Worm (Caenorhabditis elegans) whole organism, L1 larva: ENCODE measurements around the gene cest-7.
A peak's percentile ranks its signal among the peaks of the same experiment; 100 is the strongest.

Experiments used
- C04F5.9 ChIP-seq: sonication (generic microtip); optimal IDR thresholded peaks from 2 replicates; lab custom pipeline; 2016; ENCODE audit warnings: missing genetic modification characterization, missing compliant biosample characterization
- C34B4.2 ChIP-seq: sonication (generic microtip); optimal IDR thresholded peaks from 2 replicates; lab custom pipeline; 2017; ENCODE audit warnings: mild to moderate bottlenecking, missing genetic modification characterization, missing compliant biosample characterization
- alr-1 ChIP-seq: fragments of 200-800 bp; sonication (Bioruptor generic); optimal IDR thresholded peaks from 2 replicates; lab custom pipeline; 2018; ENCODE audit warnings: borderline replicate concordance, mild to moderate bottlenecking, missing genetic modification characterization, missing compliant biosample characterization
- ama-1 ChIP-seq: fragments of 150-350 bp; optimal IDR thresholded peaks from 2 replicates; lab custom pipeline; 2014
- blmp-1 ChIP-seq: fragments of 150-350 bp; optimal IDR thresholded peaks from 2 replicates; lab custom pipeline; 2014; ENCODE audit warnings: missing biosample characterization, missing genetic modification characterization
- ceh-63 ChIP-seq: fragments of 200-800 bp; sonication (Bioruptor generic); optimal IDR thresholded peaks from 2 replicates; lab custom pipeline; 2018; ENCODE audit warnings: mild to moderate bottlenecking, missing genetic modification characterization, missing compliant biosample characterization
- ceh-88 ChIP-seq: fragments of 200-800 bp; sonication (Bioruptor generic); IDR thresholded peaks from 2 replicates; pipeline ENCODE4 v1.3.6; 2022; ENCODE audit warnings: missing genetic modification characterization, missing compliant biosample characterization
- ceh-90 ChIP-seq: sonication (generic microtip); optimal IDR thresholded peaks from 2 replicates; lab custom pipeline; 2016; ENCODE audit warnings: missing genetic modification characterization, missing compliant biosample characterization
- ces-1 ChIP-seq: fragments of 150-350 bp; optimal IDR thresholded peaks from 2 replicates; lab custom pipeline; 2014; ENCODE audit warnings: missing biosample characterization, missing genetic modification reagents, missing genetic modification characterization
- dsc-1 ChIP-seq: sonication (generic microtip); optimal IDR thresholded peaks from 2 replicates; lab custom pipeline; 2016; ENCODE audit warnings: mild to moderate bottlenecking, missing genetic modification characterization, missing compliant biosample characterization
- efl-1 ChIP-seq, 4 experiments: fragments of 150-350 bp; optimal IDR thresholded peaks in 3 of 4; peaks in 1 of 4; 1 replicate in 1 of 4; 2 replicates in 3 of 4; lab custom pipeline; 2014; ENCODE audit warnings: missing biosample characterization in 2 of 4, missing genetic modification characterization in 2 of 4, missing genetic modification reagents in 2 of 4
- efl-3 ChIP-seq: fragments of 200-800 bp; sonication (Bioruptor generic); optimal IDR thresholded peaks from 2 replicates; lab custom pipeline; 2018; ENCODE audit warnings: mild to moderate bottlenecking, missing genetic modification characterization, missing compliant biosample characterization
- egl-13 ChIP-seq: sonication (generic microtip); optimal IDR thresholded peaks from 2 replicates; lab custom pipeline; 2016; ENCODE audit warnings: missing genotype, missing genetic modification reagents, missing genetic modification characterization, missing compliant biosample characterization
- egl-27 ChIP-seq, 2 experiments: fragments of 150-350 bp in 1 of 2; sonication (generic microtip); optimal IDR thresholded peaks; 3 replicates each; lab custom pipeline; 2017 to 2018; ENCODE audit warnings: missing biosample characterization in 2 of 2, missing genetic modification characterization in 2 of 2, missing genetic modification reagents in 2 of 2
- elt-3 ChIP-seq, 6 experiments: fragments of 150-350 bp in 1 of 6; sonication (generic microtip); optimal IDR thresholded peaks; 2 replicates each; lab custom pipeline; 2017 to 2018; ENCODE audit warnings: missing biosample characterization in 6 of 6, missing genetic modification characterization in 6 of 6, inconsistent platforms in 1 of 6
- fkh-10 ChIP-seq: sonication (generic microtip); optimal IDR thresholded peaks from 2 replicates; lab custom pipeline; 2017; ENCODE audit warnings: missing biosample characterization, missing genetic modification reagents, missing genetic modification characterization
- fkh-4 ChIP-seq: sonication (generic microtip); optimal IDR thresholded peaks from 2 replicates; lab custom pipeline; 2016; ENCODE audit warnings: missing compliant biosample characterization, missing genetic modification characterization, borderline replicate concordance
- fkh-8 ChIP-seq: sonication (generic microtip); optimal IDR thresholded peaks from 2 replicates; lab custom pipeline; 2016; ENCODE audit warnings: mild to moderate bottlenecking, missing genetic modification characterization, missing compliant biosample characterization
- fos-1 ChIP-seq: fragments of 150-350 bp; optimal IDR thresholded peaks from 2 replicates; lab custom pipeline; 2014; ENCODE audit warnings: missing biosample characterization, missing genetic modification characterization
- grh-1 ChIP-seq: fragments of 200-800 bp; sonication (Bioruptor generic); IDR thresholded peaks from 2 replicates; pipeline ENCODE4 v1.3.6; 2022; ENCODE audit warnings: missing genetic modification reagents, missing genetic modification characterization, missing compliant biosample characterization
- hlh-17 ChIP-seq: fragments of 200-800 bp; sonication (Bioruptor generic); optimal IDR thresholded peaks from 2 replicates; lab custom pipeline; 2018; ENCODE audit warnings: missing genetic modification characterization, mild to moderate bottlenecking, missing compliant biosample characterization, moderate library complexity, borderline replicate concordance
- hlh-4 ChIP-seq: sonication (generic microtip); optimal IDR thresholded peaks from 2 replicates; lab custom pipeline; 2016; ENCODE audit warnings: mild to moderate bottlenecking, missing genetic modification characterization, missing compliant biosample characterization
- isw-1 ChIP-seq: fragments of 200-800 bp; sonication (Bioruptor generic); IDR thresholded peaks from 2 replicates; pipeline ENCODE4 v1.3.6; 2022; ENCODE audit warnings: missing genetic modification characterization, missing compliant biosample characterization
- jun-1 ChIP-seq: fragments of 150-350 bp; optimal IDR thresholded peaks from 2 replicates; lab custom pipeline; 2014; ENCODE audit warnings: missing biosample characterization, missing genetic modification reagents, missing genetic modification characterization
- lin-14 ChIP-seq: fragments of 200-800 bp; sonication (Bioruptor generic); optimal IDR thresholded peaks from 2 replicates; lab custom pipeline; 2018; ENCODE audit warnings: mild to moderate bottlenecking, missing genetic modification characterization, moderate library complexity, missing compliant biosample characterization
- lsy-2 ChIP-seq, 2 experiments: fragments of 150-350 bp; optimal IDR thresholded peaks; 2 replicates each; lab custom pipeline; 2014; ENCODE audit warnings: missing biosample characterization in 2 of 2, missing genetic modification characterization in 2 of 2
- mdl-1 ChIP-seq, 2 experiments: fragments of 150-350 bp; optimal IDR thresholded peaks; 2 replicates each; lab custom pipeline; 2014 to 2017; ENCODE audit warnings: missing biosample characterization in 2 of 2, missing genetic modification characterization in 2 of 2, inconsistent platforms in 1 of 2
- nhr-11 ChIP-seq: fragments of 150-350 bp; optimal IDR thresholded peaks from 2 replicates; lab custom pipeline; 2014; ENCODE audit warnings: missing biosample characterization, missing genetic modification characterization
- nhr-71 ChIP-seq: sonication (generic microtip); optimal IDR thresholded peaks from 2 replicates; lab custom pipeline; 2016; ENCODE audit warnings: mild to moderate bottlenecking, missing genetic modification characterization, moderate library complexity, missing compliant biosample characterization
- nhr-77 ChIP-seq: fragments of 150-350 bp; optimal IDR thresholded peaks from 2 replicates; lab custom pipeline; 2014; ENCODE audit warnings: missing biosample characterization, missing genetic modification characterization
- nhr-84 ChIP-seq: sonication (generic microtip); optimal IDR thresholded peaks from 2 replicates; lab custom pipeline; 2017; ENCODE audit warnings: missing biosample characterization, missing genetic modification characterization
- nhr-90 ChIP-seq: sonication (generic microtip); optimal IDR thresholded peaks from 2 replicates; lab custom pipeline; 2016; ENCODE audit warnings: mild to moderate bottlenecking, missing genetic modification characterization, missing compliant biosample characterization; ENCODE audit not compliant: poor library complexity
- pag-3 ChIP-seq: sonication (generic microtip); optimal IDR thresholded peaks from 2 replicates; lab custom pipeline; 2017; ENCODE audit warnings: missing genetic modification characterization, mild to moderate bottlenecking, missing compliant biosample characterization, antibody characterized with exemption, borderline replicate concordance; ENCODE audit not compliant: insufficient read depth
- rnt-1 ChIP-seq: sonication (generic microtip); optimal IDR thresholded peaks from 2 replicates; lab custom pipeline; 2016; ENCODE audit warnings: mild to moderate bottlenecking, missing genetic modification characterization, moderate library complexity, missing compliant biosample characterization
- swsn-7 ChIP-seq: sonication (generic microtip); optimal IDR thresholded peaks from 2 replicates; lab custom pipeline; 2016; ENCODE audit warnings: missing genetic modification characterization, missing compliant biosample characterization
- tbx-2 ChIP-seq: sonication (generic microtip); optimal IDR thresholded peaks from 2 replicates; lab custom pipeline; 2016; ENCODE audit warnings: missing genetic modification characterization, missing compliant biosample characterization
- unc-62 ChIP-seq: fragments of 150-350 bp; optimal IDR thresholded peaks from 2 replicates; lab custom pipeline; 2014; ENCODE audit warnings: missing biosample characterization, missing genetic modification reagents, missing genetic modification characterization
- unc-86 ChIP-seq: sonication (generic microtip); optimal IDR thresholded peaks from 2 replicates; lab custom pipeline; 2016; ENCODE audit warnings: missing genetic modification characterization, missing compliant biosample characterization
- vab-15 ChIP-seq: sonication (generic microtip); optimal IDR thresholded peaks from 2 replicates; lab custom pipeline; 2017; ENCODE audit warnings: missing genotype, mild to moderate bottlenecking, missing genetic modification characterization, missing compliant biosample characterization
- zag-1 ChIP-seq: fragments of 150-350 bp; optimal IDR thresholded peaks from 2 replicates; lab custom pipeline; 2014; ENCODE audit warnings: missing biosample characterization, missing genetic modification characterization
- zip-4 ChIP-seq: fragments of 200-800 bp; sonication (Bioruptor generic); optimal IDR thresholded peaks from 2 replicates; lab custom pipeline; 2018; ENCODE audit warnings: mild to moderate bottlenecking, missing genetic modification characterization, moderate library complexity, missing compliant biosample characterization
- ztf-11 ChIP-seq, 2 experiments: sonication (generic microtip); optimal IDR thresholded peaks; 2 replicates each; lab custom pipeline; 2016 to 2017; ENCODE audit warnings: missing genetic modification characterization in 2 of 2, missing biosample characterization in 1 of 2, missing compliant biosample characterization in 1 of 2

cest-7 gene

DNA sequence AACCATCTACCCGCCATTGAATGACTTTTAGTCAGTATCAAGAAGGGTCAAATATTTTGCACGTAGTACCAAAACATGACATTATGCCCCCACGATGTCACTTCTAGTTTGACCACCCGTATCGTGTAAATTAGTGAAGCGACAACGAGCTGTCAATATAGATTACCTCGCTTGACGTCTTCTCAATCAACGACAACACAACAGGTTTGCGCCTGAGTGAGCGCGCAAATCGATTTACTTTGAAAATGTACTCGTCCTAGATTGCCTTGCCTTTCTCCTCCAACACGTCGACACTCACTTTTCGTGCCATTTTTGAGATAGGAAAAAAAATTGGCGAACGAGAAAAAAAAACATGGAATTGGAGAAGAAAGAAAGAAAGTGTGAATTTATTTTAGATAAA, 49.1 kb upstream of the cest-7 start (continued):
- TF ChIP-seq hlh-4 (no peak), hlh-17 (GFP tag; lab: Kevin White, UChicago) (no peak), grh-1 (GFP tag; lab: Robert Waterston, UW) (peak; percentile 89), fkh-10 (no peak), swsn-7 (tag; lab: Kevin White, UChicago) (peak; percentile 16), nhr-84 (tag; lab: Kevin White, UChicago) (no peak), zag-1 (no peak), egl-27 (tag; optimal IDR thresholded peaks at IDR 0.05; lab: Kevin White, UChicago) (no peak), elt-3 (tag; optimal IDR thresholded peaks at IDR 0.05; lab: Kevin White, UChicago) (peak in 5 of 6 experiments; percentile 6 to 50 (median 33)), zip-4 (no peak), pag-3 (tag; lab: Kevin White, UChicago) (peak; percentile 2), alr-1 (no peak)

DNA sequence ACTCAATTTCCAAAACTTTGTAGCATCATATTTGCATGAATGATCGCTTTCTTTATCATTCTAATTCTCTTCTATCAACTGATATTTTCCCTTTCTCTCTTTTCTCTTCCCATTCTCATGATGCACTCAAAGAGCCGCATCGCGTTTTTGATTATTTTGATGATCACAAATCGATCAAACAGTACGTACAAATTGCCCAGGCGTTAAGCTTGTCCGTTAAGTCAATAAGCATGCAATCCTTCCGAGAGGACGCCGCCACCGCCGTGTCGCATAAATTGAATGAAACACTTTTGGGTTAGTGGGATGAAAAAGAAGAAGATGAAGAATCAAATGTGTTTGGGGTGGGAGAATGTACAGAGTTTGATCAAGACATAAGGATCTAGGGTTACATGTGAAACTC, 48.1 kb upstream of the cest-7 start:
- TF ChIP-seq tbx-2 (tag; lab: Kevin White, UChicago) = no peak
- TF ChIP-seq jun-1 (tag; lab: Kevin White, UChicago) = no peak
- no peak for TF ChIP-seq vab-15 (tag; lab: Kevin White, UChicago)
- TF ChIP-seq ces-1 (GFP tag; lab: Kevin White, UChicago) = no peak
- TF ChIP-seq fos-1 (tag; lab: Kevin White, UChicago) = no peak
- no peak for TF ChIP-seq nhr-77
- TF ChIP-seq rnt-1 (tag; lab: Kevin White, UChicago) = no peak
- peak; percentile 16 for TF ChIP-seq lin-14 (GFP tag; lab: Kevin White, UChicago)
- TF ChIP-seq fkh-10 = no peak
- TF ChIP-seq C34B4.2 (tag; lab: Kevin White, UChicago) = no peak
- TF ChIP-seq ceh-88 (GFP tag; lab: Robert Waterston, UW) = no peak
- TF ChIP-seq egl-13 (tag; lab: Kevin White, UChicago) = no peak
- no peak for TF ChIP-seq unc-62 (GFP tag; lab: Kevin White, UChicago)
- TF ChIP-seq ceh-63 (GFP tag; lab: Kevin White, UChicago) = no peak
- no peak for TF ChIP-seq nhr-71 (tag; lab: Kevin White, UChicago)
- no peak for TF ChIP-seq isw-1 (GFP tag; lab: Robert Waterston, UW)
- TF ChIP-seq dsc-1 = peak; percentile 63
- TF ChIP-seq nhr-11 (tag; lab: Kevin White, UChicago) = no peak
- no peak for TF ChIP-seq efl-3 (GFP tag; lab: Kevin White, UChicago)
- no peak for TF ChIP-seq ceh-90 (tag; lab: Kevin White, UChicago)
- TF ChIP-seq C04F5.9 (tag; lab: Kevin White, UChicago) = no peak
- no peak for TF ChIP-seq mdl-1 (tag; optimal IDR thresholded peaks at IDR 0.05; lab: Kevin White, UChicago)
- peak; percentile 24 for TF ChIP-seq blmp-1 (tag; lab: Kevin White, UChicago)
- TF ChIP-seq nhr-90 (tag; lab: Kevin White, UChicago) = no peak
- no peak for TF ChIP-seq fkh-8 (tag; lab: Kevin White, UChicago)

DNA sequence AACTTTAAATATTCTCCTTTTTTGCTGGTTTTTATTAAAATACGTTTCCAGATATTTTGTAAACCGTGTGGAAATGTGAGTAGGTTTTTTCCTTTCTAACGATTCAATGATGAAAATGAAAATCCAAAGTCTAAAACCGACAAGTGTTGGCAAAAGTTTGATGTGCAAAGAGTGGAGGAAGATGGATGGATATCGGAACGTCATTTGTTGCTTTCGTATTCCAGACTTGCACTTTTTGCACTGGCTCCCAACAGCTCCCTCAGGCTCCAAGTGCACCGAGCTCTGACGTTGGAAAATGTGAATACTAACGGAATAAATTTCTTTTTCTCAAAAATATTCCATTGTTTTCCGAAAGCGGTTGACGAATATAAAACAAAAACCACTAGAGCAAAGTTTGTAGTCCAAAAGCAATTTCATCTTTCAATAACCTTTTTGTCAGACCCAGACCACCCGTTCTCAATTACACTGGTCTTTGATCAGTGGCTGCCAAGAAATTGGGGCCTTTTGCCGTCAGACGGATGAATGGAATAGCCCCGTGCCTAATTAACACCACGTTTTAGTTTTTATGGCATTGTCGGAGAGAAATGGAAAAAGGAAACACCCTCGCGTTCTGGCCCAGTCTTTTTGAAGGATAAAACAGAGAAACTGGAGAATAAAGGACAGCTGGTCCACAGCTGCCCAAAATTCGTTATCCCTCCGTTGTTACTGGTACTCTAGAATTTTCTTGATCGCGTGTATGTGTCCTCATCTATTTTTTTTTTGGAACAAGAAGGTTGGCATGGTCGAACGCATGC, 46.9 kb upstream of the cest-7 start:
- TF ChIP-seq blmp-1 (tag; lab: Kevin White, UChicago) (peak; percentile 29), fkh-4 (tag; lab: Kevin White, UChicago) (peak; percentile 76), lsy-2 (tag; optimal IDR thresholded peaks at IDR 0.05; lab: Kevin White, UChicago) (peak in 1 of 2 experiments; percentile 2), C34B4.2 (tag; lab: Kevin White, UChicago) (no peak), elt-3 (tag; optimal IDR thresholded peaks at IDR 0.05; lab: Kevin White, UChicago) (no peak), ztf-11 (tag; optimal IDR thresholded peaks at IDR 0.05; lab: Kevin White, UChicago) (peak in 1 of 2 experiments; percentile 65), nhr-71 (tag; lab: Kevin White, UChicago) (peak; percentile 14), dsc-1 (peak; percentile 96), rnt-1 (tag; lab: Kevin White, UChicago) (peak; percentile 24), ama-1 (lab: Kevin White, UChicago) (no peak), efl-1 (optimal IDR thresholded peaks at IDR 0.05; lab: Kevin White, UChicago) (no peak), efl-1 (GFP tag; optimal IDR thresholded peaks at IDR 0.05 in 1 of 2; lab: Kevin White, UChicago) (peak in 1 of 2 experiments; percentile 50), unc-86 (peak; percentile 12), lin-14 (GFP tag; lab: Kevin White, UChicago) (peak; percentile 58)
